Fruit fly (Drosophila melanogaster) whole organism, wandering third instar larva: Measurements from ENCODE around the gene Vinc.

ENCODE experiments used
- Abd-B ChIP-seq: fragments of >200 bp; optimal IDR thresholded peaks from 2 replicates; lab custom pipeline; 2017; ENCODE audit warnings: missing biosample characterization, missing genetic modification characterization
- CG32264 ChIP-seq: fragments of 200-800 bp; sonication (Bioruptor generic); optimal IDR thresholded peaks from 2 replicates; lab custom pipeline; 2016; ENCODE audit warnings: missing biosample characterization, missing genetic modification characterization
- CG9705 ChIP-seq: fragments of 200-800 bp; sonication (Bioruptor generic); optimal IDR thresholded peaks from 2 replicates; lab custom pipeline; 2018; ENCODE audit warnings: missing biosample characterization, mild to moderate bottlenecking, missing genetic modification characterization
- CrebA ChIP-seq: fragments of 200-800 bp; sonication (Bioruptor generic); optimal IDR thresholded peaks from 2 replicates; lab custom pipeline; 2016; ENCODE audit warnings: missing biosample characterization, mild to moderate bottlenecking, missing genetic modification characterization, borderline replicate concordance
- Dfd ChIP-seq: fragments of >200 bp; optimal IDR thresholded peaks from 2 replicates; lab custom pipeline; 2017; ENCODE audit warnings: missing biosample characterization, missing genetic modification characterization
- Dif ChIP-seq: fragments of 200-275, 200-300 bp; sonication (Bioruptor generic); optimal IDR thresholded peaks from 2 replicates; lab custom pipeline; 2018; ENCODE audit warnings: missing biosample characterization, missing genetic modification characterization; ENCODE audit not compliant: partially characterized antibody
- HLH106 ChIP-seq: fragments of 200-800 bp; optimal IDR thresholded peaks from 3 replicates; lab custom pipeline; 2019; ENCODE audit warnings: missing biosample characterization, mild to moderate bottlenecking, missing genetic modification characterization, moderate library complexity
- Hr83 ChIP-seq: fragments of 200-300 bp; sonication (Bioruptor generic); optimal IDR thresholded peaks from 2 replicates; lab custom pipeline; 2016; ENCODE audit warnings: missing biosample characterization, mild to moderate bottlenecking, missing genetic modification characterization, moderate library complexity; ENCODE audit not compliant: poor library complexity, severe bottlenecking
- Jra ChIP-seq: sonication (Bioruptor generic); optimal IDR thresholded peaks from 2 replicates; lab custom pipeline; 2016; ENCODE audit warnings: missing biosample characterization, missing genetic modification characterization
- Mio ChIP-seq: sonication (Bioruptor generic); optimal IDR thresholded peaks from 2 replicates; lab custom pipeline; 2016; ENCODE audit warnings: missing biosample characterization, missing genetic modification characterization
- Myc ChIP-seq: fragments of >200 bp; optimal IDR thresholded peaks from 2 replicates; lab custom pipeline; 2017
- N ChIP-seq: fragments of >200 bp; optimal IDR thresholded peaks from 2 replicates; lab custom pipeline; 2018; ENCODE audit warnings: missing biosample characterization, missing external identifiers, missing genetic modification characterization
- OdsH ChIP-seq: fragments of 200-800 bp; sonication (Bioruptor generic); optimal IDR thresholded peaks from 2 replicates; lab custom pipeline; 2016; ENCODE audit warnings: missing biosample characterization, mild to moderate bottlenecking, missing genetic modification characterization
- Rel ChIP-seq, 2 experiments: fragments of 200-800 bp; sonication (Bioruptor generic) in 1 of 2; optimal IDR thresholded peaks; 2 replicates in 1 of 2; 3 replicates in 1 of 2; lab custom pipeline; 2016 to 2019; ENCODE audit warnings: mild to moderate bottlenecking in 2 of 2, missing biosample characterization in 2 of 2, missing genetic modification characterization in 2 of 2, moderate library complexity in 1 of 2
- Sp1 ChIP-seq: fragments of 200-800 bp; sonication (Bioruptor generic); optimal IDR thresholded peaks from 3 replicates; lab custom pipeline; 2019; ENCODE audit warnings: missing biosample characterization, mild to moderate bottlenecking, missing genetic modification characterization, moderate library complexity
- Vsx2 ChIP-seq: fragments of 200-300, 225-300 bp; sonication (Bioruptor generic); optimal IDR thresholded peaks from 2 replicates; lab custom pipeline; 2018; ENCODE audit warnings: missing biosample characterization, missing genetic modification characterization; ENCODE audit not compliant: partially characterized antibody
- br ChIP-seq: fragments of 200-800 bp; sonication (Bioruptor generic); optimal IDR thresholded peaks from 2 replicates; lab custom pipeline; 2016; ENCODE audit warnings: missing biosample characterization, missing genetic modification characterization
- brk ChIP-seq: fragments of 200-800 bp; sonication (Bioruptor generic); optimal IDR thresholded peaks from 2 replicates; lab custom pipeline; 2016; ENCODE audit warnings: missing biosample characterization, mild to moderate bottlenecking, missing genetic modification characterization
- dl ChIP-seq, 2 experiments: fragments of 175-275, 200-275 bp in 1 of 2; fragments of 200-275 bp in 1 of 2; sonication (Bioruptor generic); optimal IDR thresholded peaks; lab custom pipeline; 2018; ENCODE audit warnings: mild to moderate bottlenecking in 2 of 2, missing biosample characterization in 2 of 2, missing genetic modification characterization in 2 of 2, moderate library complexity in 2 of 2; ENCODE audit not compliant: partially characterized antibody in 2 of 2, insufficient read depth in 1 of 2
- dmrt93B ChIP-seq: fragments of 200-800 bp; sonication (Bioruptor generic); optimal IDR thresholded peaks from 2 replicates; lab custom pipeline; 2018; ENCODE audit warnings: missing biosample characterization, mild to moderate bottlenecking, missing genetic modification characterization
- dsf ChIP-seq: sonication (Bioruptor generic); optimal IDR thresholded peaks from 2 replicates; lab custom pipeline; 2016; ENCODE audit warnings: missing biosample characterization, missing genetic modification characterization, borderline replicate concordance
- ey ChIP-seq: fragments of 200-800 bp; sonication (Bioruptor generic); optimal IDR thresholded peaks from 2 replicates; lab custom pipeline; 2016; ENCODE audit warnings: missing biosample characterization, missing genetic modification characterization
- foxo ChIP-seq, 2 experiments: fragments of 200-800 bp; sonication (Bioruptor generic); optimal IDR thresholded peaks; 2 replicates in 1 of 2; 3 replicates in 1 of 2; lab custom pipeline; 2016 to 2017; ENCODE audit warnings: missing biosample characterization in 2 of 2, missing genetic modification characterization in 2 of 2
- fru ChIP-seq: fragments of 200-800 bp; sonication (Bioruptor generic); optimal IDR thresholded peaks from 3 replicates; lab custom pipeline; 2016; ENCODE audit warnings: missing biosample characterization, mild to moderate bottlenecking, missing genetic modification characterization
- h ChIP-seq: fragments of 200-800 bp; sonication (Bioruptor generic); optimal IDR thresholded peaks from 3 replicates; lab custom pipeline; 2016; ENCODE audit warnings: missing biosample characterization, mild to moderate bottlenecking, missing genetic modification characterization
- jim ChIP-seq: fragments of 175-275, 200-325 bp; sonication (Bioruptor generic); optimal IDR thresholded peaks from 2 replicates; lab custom pipeline; 2016; ENCODE audit warnings: missing biosample characterization, mild to moderate bottlenecking, missing genetic modification characterization
- lola ChIP-seq: fragments of >200 bp; optimal IDR thresholded peaks from 2 replicates; lab custom pipeline; 2017; ENCODE audit warnings: missing biosample characterization, missing genetic modification characterization
- pan ChIP-seq: fragments of >200 bp; optimal IDR thresholded peaks from 2 replicates; lab custom pipeline; 2017
- psq ChIP-seq: fragments of 200-800 bp; sonication (Bioruptor generic); optimal IDR thresholded peaks from 3 replicates; lab custom pipeline; 2017; ENCODE audit warnings: missing biosample characterization, mild to moderate bottlenecking, missing genetic modification characterization, moderate library complexity
- sage ChIP-seq: fragments of 200-800 bp; sonication (Bioruptor generic); optimal IDR thresholded peaks from 2 replicates; lab custom pipeline; 2016; ENCODE audit warnings: missing biosample characterization, mild to moderate bottlenecking, missing genetic modification characterization
- sv ChIP-seq: fragments of 200-800 bp; sonication (Bioruptor generic); optimal IDR thresholded peaks from 3 replicates; lab custom pipeline; 2016; ENCODE audit warnings: missing biosample characterization, missing genetic modification characterization
- tai ChIP-seq: sonication (Bioruptor generic); optimal IDR thresholded peaks from 2 replicates; lab custom pipeline; 2016; ENCODE audit warnings: missing biosample characterization, missing genetic modification characterization
- usp ChIP-seq: fragments of >200 bp; optimal IDR thresholded peaks from 2 replicates; lab custom pipeline; 2017; ENCODE audit warnings: missing biosample characterization, missing genetic modification characterization
- woc ChIP-seq: sonication (Bioruptor generic); optimal IDR thresholded peaks from 2 replicates; lab custom pipeline; 2016; ENCODE audit warnings: missing biosample characterization, mild to moderate bottlenecking, missing genetic modification characterization

The Vinc gene

DNA sequence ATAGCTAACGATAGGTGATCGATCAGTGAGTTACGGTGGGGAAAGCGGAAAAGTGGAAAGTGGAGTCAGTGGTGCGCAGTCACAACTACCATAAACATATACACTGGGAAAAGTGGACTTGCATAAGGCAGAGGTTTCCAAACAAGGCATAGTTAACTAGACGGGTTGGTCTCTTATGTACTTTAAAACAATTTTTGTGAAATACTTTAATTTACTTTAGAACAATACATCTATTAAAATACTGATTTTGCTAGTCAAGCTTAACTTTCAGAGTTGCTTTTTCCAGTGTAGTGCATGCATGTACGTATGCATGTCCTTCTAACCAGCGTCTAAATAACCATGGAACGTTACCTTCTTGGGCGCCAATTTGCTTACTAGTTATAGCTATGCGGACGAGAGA, 2.5 kb downstream of the Vinc start:
- TF ChIP-seq dmrt93B (GFP tag; lab: Kevin White, UChicago) (no peak), Abd-B (GFP tag; lab: Kevin White, UChicago) (no peak), psq (GFP tag; lab: Kevin White, UChicago) (no peak), tai (GFP tag; lab: Kevin White, UChicago) (no peak)
- TF ChIP-seq, all 38 proteins: peak for 0

DNA sequence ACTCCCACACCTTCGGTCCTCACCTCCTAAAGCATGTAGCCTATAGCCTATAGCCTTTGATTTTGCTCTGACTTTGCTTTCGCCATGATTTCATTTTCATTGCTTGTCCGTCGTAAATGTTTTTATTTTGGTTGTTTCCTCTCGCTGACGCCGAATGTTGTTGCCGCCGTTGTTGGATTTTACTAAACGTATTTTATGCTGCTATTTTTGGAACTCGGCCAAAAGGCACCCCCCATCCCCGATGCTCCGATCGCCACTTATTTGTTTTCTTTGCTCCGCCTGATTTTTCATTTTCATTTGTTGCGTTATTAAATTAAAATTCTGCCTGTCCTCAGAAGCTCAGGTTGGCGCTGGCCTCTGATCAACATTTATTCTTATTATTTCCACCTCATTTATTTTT, 3.1 kb downstream of the Vinc start:
- TF ChIP-seq jim (GFP tag; lab: Kevin White, UChicago) (no peak), CrebA (no peak), psq (GFP tag; lab: Kevin White, UChicago) (no peak), brk (GFP tag; lab: Kevin White, UChicago) (no peak), fru (GFP tag; lab: Kevin White, UChicago) (no peak), N (GFP tag; lab: Kevin White, UChicago) (no peak), sv (GFP tag; lab: Kevin White, UChicago) (no peak), usp (GFP tag; lab: Kevin White, UChicago) (no peak), tai (GFP tag; lab: Kevin White, UChicago) (no peak), Jra (no peak), pan (no peak), HLH106 (tag; lab: Kevin White, UChicago) (no peak)
- TF ChIP-seq, all 38 proteins: peak for 0

- no peak for TF ChIP-seq fru (GFP tag; lab: Kevin White, UChicago)
- no peak for TF ChIP-seq usp (GFP tag; lab: Kevin White, UChicago)
- no peak for TF ChIP-seq pan
- TF ChIP-seq CG9705 (GFP tag; lab: Kevin White, UChicago): no peak
- TF ChIP-seq foxo (GFP tag; optimal IDR thresholded peaks at IDR 0.05; lab: Kevin White, UChicago): no peak
- TF ChIP-seq lola (GFP tag; lab: Kevin White, UChicago): no peak
- no peak for TF ChIP-seq CG32264 (GFP tag; lab: Kevin White, UChicago)
- TF ChIP-seq N (GFP tag; lab: Kevin White, UChicago): no peak
- no peak for TF ChIP-seq sv (GFP tag; lab: Kevin White, UChicago)
- no peak for TF ChIP-seq Dif
Measured at dm6 chrX:2218455-2218854, 3.9 kb downstream of the Vinc start.

DNA sequence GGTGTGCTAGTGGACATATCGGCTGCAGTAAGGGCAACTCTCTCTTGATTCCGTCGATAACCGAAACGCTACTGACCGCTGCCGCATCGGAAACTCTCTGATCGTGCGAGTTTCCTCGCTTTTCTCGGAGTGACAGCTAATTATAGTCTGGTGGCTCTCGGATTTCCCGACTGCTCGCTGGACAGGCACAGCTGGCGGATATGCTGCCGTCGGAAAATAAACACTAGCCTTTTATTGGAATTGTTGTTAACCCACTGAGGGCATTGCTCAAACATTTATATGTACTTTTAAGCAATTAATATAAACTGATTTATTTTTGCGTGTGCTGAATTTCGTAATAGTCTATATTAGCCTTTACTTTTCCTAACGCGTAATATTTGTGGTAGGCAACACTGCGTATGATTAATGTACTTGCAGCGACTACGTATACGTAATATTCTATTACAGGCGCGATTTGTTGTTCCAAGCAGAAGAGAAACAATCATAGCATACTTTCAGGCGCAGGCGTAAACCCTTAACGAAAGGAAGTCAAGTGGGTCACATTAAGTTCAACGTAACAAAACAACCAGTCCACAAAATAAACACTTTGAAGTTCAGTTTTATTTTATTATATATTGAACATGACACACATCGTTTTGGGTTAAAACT, 8.5 kb downstream of the Vinc start, which contains the start of gene SmydA-8:
Gene SmydA-8, minus strand, starts transcription at position 51 of the 648 bp plus-strand sequence.
- TF ChIP-seq woc (GFP tag; lab: Kevin White, UChicago) (no peak), CG32264 (GFP tag; lab: Kevin White, UChicago) (no peak), Jra (no peak), tai (GFP tag; lab: Kevin White, UChicago) (no peak), N (GFP tag; lab: Kevin White, UChicago) (no peak), pan (no peak), fru (GFP tag; lab: Kevin White, UChicago) (no peak)

- TF ChIP-seq jim (GFP tag; lab: Kevin White, UChicago) (no peak), OdsH (GFP tag; lab: Kevin White, UChicago) (no peak), lola (GFP tag; lab: Kevin White, UChicago) (no peak), usp (GFP tag; lab: Kevin White, UChicago) (no peak), ey (GFP tag; lab: Kevin White, UChicago) (no peak), Rel (GFP tag; optimal IDR thresholded peaks at IDR 0.05; lab: Kevin White, UChicago) (no peak), Rel (tag; optimal IDR thresholded peaks at IDR 0.05; lab: Kevin White, UChicago) (peak; percentile 65), sv (GFP tag; lab: Kevin White, UChicago) (no peak), Dfd (GFP tag; lab: Kevin White, UChicago) (no peak), Abd-B (GFP tag; lab: Kevin White, UChicago) (no peak), CG9705 (GFP tag; lab: Kevin White, UChicago) (no peak), pan (no peak), sage (GFP tag; lab: Kevin White, UChicago) (no peak), N (GFP tag; lab: Kevin White, UChicago) (no peak), Mio (GFP tag; lab: Kevin White, UChicago) (no peak), h (GFP tag; lab: Kevin White, UChicago) (peak; percentile 15), Dif (no peak), foxo (GFP tag; optimal IDR thresholded peaks at IDR 0.05; lab: Kevin White, UChicago) (peak in 1 of 2 experiments; percentile 23), dsf (no peak), br (GFP tag; lab: Kevin White, UChicago) (no peak), dmrt93B (GFP tag; lab: Kevin White, UChicago) (no peak), psq (GFP tag; lab: Kevin White, UChicago) (no peak), Hr83 (GFP tag; lab: Kevin White, UChicago) (no peak), HLH106 (tag; lab: Kevin White, UChicago) (peak; percentile 36), CrebA (no peak), CG32264 (GFP tag; lab: Kevin White, UChicago) (no peak), Sp1 (no peak), brk (GFP tag; lab: Kevin White, UChicago) (no peak), Jra (no peak), woc (GFP tag; lab: Kevin White, UChicago) (no peak), Vsx2 (GFP tag; lab: Kevin White, UChicago) (no peak), fru (GFP tag; lab: Kevin White, UChicago) (peak; percentile 36), dl (GFP tag; optimal IDR thresholded peaks at IDR 0.05; lab: Kevin White, UChicago; ENCODE audit: insufficient read depth in 1 of 2, partially characterized antibody in 2 of 2) (no peak), Myc (lab: Kevin White, UChicago) (no peak)
Measured at dm6 chrX:2212327-2212820, 10.0 kb downstream of the Vinc start.
